Worm (Caenorhabditis elegans): ENCODE results near the gene dgk-2.

- TF ChIP-seq zag-1 (tag; optimal IDR thresholded peaks at IDR 0.05) (no peak), fos-1 (tag; optimal IDR thresholded peaks at IDR 0.05) (no peak), R02D3.7 (tag; optimal IDR thresholded peaks at IDR 0.05) (no peak), ama-1 (optimal IDR thresholded peaks at IDR 0.05) (no peak), gmeb-1 (tag; optimal IDR thresholded peaks at IDR 0.05) (no peak), elt-3 (tag; optimal IDR thresholded peaks at IDR 0.05) (no peak), snpc-4 (tag; optimal IDR thresholded peaks at IDR 0.05) (no peak), lsy-2 (tag; optimal IDR thresholded peaks at IDR 0.05) (no peak)
Measured at ce11 chrX:4490400-4490799, 13.8 kb downstream of the dgk-2 start.
